Worm (Caenorhabditis elegans) whole organism, mixed stage, embryonic: ENCODE results near the gene str-227.

Source experiments
- ceh-39 ChIP-seq: fragments of 150-350 bp; optimal IDR thresholded peaks from 2 replicates; lab custom pipeline; 2014; ENCODE audit warnings: missing biosample characterization, missing genetic modification characterization
- ces-1 ChIP-seq: fragments of 150-350 bp; optimal IDR thresholded peaks from 2 replicates; lab custom pipeline; 2014; ENCODE audit warnings: missing biosample characterization, missing genetic modification reagents, missing genetic modification characterization
- mep-1 ChIP-seq: fragments of 150-350 bp; optimal IDR thresholded peaks from 2 replicates; lab custom pipeline; 2017; ENCODE audit warnings: missing biosample characterization, missing genetic modification reagents, missing genetic modification characterization, inconsistent platforms
- mls-2 ChIP-seq: sonication (generic microtip); optimal IDR thresholded peaks from 2 replicates; lab custom pipeline; 2016; ENCODE audit warnings: mild to moderate bottlenecking, missing genetic modification characterization, moderate library complexity, missing compliant biosample characterization
- nhr-76 ChIP-seq: sonication (generic microtip); optimal IDR thresholded peaks from 2 replicates; lab custom pipeline; 2017; ENCODE audit warnings: missing biosample characterization, missing genetic modification characterization
- zip-8 ChIP-seq: fragments of 150-350 bp; optimal IDR thresholded peaks from 2 replicates; lab custom pipeline; 2014; ENCODE audit warnings: missing biosample characterization, missing genetic modification characterization

DNA sequence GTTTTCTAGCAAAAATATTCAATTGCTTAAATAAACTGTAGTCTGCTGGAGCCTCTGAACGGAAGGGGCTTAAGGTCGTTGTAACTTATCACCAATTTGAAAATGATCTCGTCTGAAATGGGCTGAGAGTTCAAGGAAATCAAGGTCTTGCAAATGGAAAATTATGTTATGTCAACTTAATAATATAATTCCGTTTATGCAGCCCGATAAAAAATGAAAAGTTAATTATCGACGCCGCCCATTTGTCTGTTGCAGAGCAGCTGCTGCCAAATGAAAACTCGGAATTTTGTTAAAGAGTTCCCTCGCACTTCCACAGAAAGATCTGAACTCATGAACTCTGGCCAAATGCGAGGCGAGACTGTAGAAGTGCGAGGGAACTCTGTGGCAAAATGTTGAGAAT lies 23.1 kb downstream of the str-227 start, which contains the start of gene srbc-67:
- TF ChIP-seq ceh-39 (tag; lab: Kevin White, UChicago) (no peak), mls-2 (tag; lab: Kevin White, UChicago) (no peak), ces-1 (GFP tag; lab: Kevin White, UChicago) (no peak), nhr-76 (tag; lab: Kevin White, UChicago) (no peak), zip-8 (no peak), mep-1 (tag; lab: Kevin White, UChicago) (no peak)
